Worm (Caenorhabditis elegans): Measurements from ENCODE around the gene ZC239.15.
"Not testable (repeated sequence)": the region's sequence is repeated elsewhere in the genome, so short reads cannot be mapped to it uniquely, and the experiment has no call there.

ZC239.15 gene

DNA sequence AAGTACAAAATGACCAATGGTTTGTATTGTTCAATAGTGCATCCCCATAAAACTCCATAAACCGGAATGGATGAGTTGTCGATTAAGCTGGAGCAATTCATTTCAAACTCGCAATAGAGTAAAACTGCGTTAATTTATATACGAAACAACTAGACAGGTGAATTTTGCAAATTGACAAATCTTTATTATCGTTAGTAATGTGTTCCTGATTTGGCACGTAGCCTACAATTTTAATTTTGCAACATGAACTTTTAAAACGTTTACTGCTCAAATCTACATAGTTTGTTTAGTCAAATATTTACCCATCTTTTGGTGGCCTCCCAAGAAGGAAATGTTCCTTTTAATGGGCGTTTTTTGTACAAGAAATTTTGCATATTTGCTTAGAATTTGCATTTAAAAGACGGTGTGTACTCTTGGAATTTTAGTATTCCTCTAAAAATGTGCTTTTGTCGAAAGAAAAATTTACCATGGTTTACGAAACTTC is 12.5 kb upstream of the ZC239.15 start, which contains the start of the genes srz-67 and C17F4.11:
srz-67 (minus strand) TSS at position 101 of the 484 bp plus-strand sequence.
C17F4.11 (plus strand) TSS at position 434 of the 484 bp plus-strand sequence.
- no peak for TF ChIP-seq unc-62 (GFP tag; optimal IDR thresholded peaks at IDR 0.05)

DNA sequence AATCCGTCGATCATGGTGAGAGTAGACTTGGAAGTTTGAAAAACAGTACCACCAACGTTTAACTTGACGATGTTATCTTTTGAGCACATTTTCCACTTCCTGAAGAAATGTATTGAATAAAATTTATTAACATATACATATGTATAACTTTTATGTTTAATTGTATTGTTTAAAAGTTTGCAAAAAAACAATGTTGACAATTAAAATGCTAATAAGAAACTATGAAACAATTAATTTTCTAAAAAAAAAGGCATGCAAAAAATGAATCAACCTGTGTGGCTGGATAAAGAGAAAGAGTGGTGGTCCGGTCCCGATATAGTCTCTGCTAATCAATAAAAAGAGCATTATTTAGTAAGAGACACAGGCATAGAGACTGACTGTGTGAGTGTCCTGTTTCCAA is 10.2 kb upstream of the ZC239.15 start, which contains the start of gene C17F4.8:
C17F4.8 (minus strand) TSS at position 101 of the 400 bp plus-strand sequence.
- TF ChIP-seq unc-62 (GFP tag; optimal IDR thresholded peaks at IDR 0.05), result no peak

DNA sequence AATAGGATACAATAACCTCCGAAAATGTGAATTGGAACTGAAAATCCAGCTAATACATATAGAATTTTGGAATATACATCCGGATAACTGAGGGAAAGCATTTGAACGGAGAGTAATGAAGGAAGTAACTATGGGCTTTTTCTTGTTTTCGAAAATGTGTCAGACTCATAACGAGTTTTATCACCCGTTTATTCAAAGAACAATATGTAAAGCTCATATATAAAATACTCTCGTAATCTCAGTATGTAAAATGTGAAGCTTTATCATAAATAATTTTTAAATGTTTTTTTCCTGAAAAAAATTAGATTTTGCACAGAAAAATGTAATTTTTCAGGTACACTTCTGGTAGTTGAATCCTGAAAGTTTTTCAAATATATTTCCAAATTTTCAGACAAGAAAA is 5.9 kb upstream of the ZC239.15 start, which contains the start of gene srh-297:
srh-297 (minus strand) TSS at position 101 of the 400 bp plus-strand sequence.
- no peak for TF ChIP-seq unc-62 (GFP tag; optimal IDR thresholded peaks at IDR 0.05)

DNA sequence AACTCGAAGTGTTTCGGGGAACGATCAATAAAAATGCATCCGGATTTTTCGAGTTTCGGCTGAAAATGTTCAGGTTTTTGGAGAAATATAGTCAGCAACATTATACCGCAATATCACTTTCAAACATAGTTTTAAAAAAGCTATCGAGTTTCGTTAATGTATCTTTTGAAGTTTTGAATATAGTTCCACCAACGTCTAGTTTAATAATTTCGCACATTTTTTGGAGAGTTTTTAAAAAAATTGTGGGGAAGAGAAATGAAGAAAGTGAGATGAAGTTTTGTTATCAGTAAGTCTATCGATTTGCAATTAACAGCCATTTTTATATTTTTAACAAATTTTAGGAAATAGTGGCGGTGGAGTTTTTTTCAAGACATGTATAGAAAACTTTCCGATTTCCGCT is 1.2 kb upstream of the ZC239.15 start, which contains the start of gene ZC239.17:
ZC239.17 (minus strand) TSS at position 101 of the 400 bp plus-strand sequence.
- TF ChIP-seq unc-62 (GFP tag; optimal IDR thresholded peaks at IDR 0.05), result no peak

DNA sequence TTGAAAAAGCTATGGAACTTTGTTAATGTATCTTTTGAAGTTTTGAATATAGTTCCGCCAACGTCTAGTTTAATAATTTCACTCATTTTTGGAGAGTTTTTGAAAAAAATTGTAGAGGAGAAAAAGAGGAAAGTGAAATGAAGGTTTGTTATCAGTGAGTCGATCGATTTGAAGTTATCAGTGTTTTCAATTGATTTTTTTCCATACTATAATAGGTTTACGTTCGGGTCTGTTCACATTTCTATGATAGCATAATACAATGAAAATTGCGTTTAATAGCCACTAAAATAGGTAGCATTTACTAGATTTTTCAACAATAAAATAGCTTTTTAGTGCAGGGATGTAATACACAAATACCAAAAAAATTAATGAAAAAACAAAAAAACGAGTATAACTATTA is 669 bp upstream of the ZC239.15 start, which contains the start of gene ZC239.16:
ZC239.16 (minus strand) TSS at position 120 of the 400 bp plus-strand sequence.
- TF ChIP-seq unc-62 (GFP tag; optimal IDR thresholded peaks at IDR 0.05), result no peak

DNA sequence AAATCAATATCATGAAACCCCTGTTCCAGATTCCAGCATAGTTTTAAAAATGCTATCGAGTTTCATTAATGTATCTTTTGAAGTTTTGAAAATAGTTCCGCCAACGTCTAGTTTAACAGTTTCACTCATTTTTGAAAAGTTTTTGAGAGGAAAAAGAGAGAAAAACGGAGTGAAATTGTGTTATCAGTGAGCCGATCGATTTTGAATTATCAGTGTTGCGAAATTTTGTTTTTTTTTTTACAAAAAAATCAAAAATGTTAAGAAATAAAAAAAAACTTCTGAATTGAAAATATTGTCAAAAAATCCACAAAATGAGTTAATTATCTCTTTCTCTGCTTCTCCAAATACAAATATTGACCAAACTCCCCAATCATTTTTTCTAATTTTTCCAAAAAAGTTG is 1.8 kb downstream of the ZC239.15 start, which contains the start of gene ZC239.13:
ZC239.13 (minus strand) TSS at position 154 of the 400 bp plus-strand sequence.
- no peak for TF ChIP-seq unc-62 (GFP tag; optimal IDR thresholded peaks at IDR 0.05)

DNA sequence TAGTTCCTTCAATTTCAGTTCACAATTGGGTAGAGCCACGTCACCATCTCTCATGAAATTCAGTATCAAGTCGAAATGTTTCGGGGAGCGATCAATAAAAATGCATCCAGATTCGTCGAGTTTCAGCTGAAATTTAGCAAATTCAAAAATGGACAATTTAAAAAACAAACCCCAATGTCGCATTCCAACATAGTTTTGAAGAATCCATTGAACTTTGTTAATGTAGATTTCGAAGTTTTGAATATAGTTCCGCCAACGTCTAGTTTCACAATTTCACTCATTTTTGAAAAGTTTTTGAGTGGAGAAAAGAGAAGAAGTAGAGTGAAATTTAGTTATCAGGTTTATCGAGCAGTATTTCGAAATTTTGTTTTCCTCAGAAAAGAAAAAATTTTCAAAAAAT is 2.8 kb downstream of the ZC239.15 start, which contains the start of gene ZC239.14:
ZC239.14 (minus strand) TSS at position 305 of the 400 bp plus-strand sequence.
- TF ChIP-seq unc-62 (GFP tag; optimal IDR thresholded peaks at IDR 0.05), result no peak

DNA sequence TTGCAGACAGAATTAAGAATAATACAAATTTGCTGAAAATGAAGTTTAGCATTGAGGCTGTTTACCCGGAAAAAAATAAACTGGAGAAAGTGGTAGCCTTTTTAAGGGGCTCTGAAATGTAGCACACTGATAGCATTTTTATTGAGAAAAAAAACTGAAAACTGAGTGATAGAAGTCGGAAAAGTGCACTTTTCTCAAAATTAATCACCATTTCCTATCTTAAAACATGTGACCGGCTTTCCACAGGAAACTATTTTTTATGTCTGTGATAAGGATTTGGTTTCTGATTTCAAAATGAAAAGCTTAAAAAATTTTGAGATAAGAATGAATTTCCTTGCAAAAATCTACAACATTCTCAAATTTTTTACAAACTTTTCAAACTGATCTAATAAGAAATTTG is 3.8 kb downstream of the ZC239.15 start, which contains the start of gene ZC239.22:
ZC239.22 (minus strand) TSS at position 101 of the 400 bp plus-strand sequence.
- no peak for TF ChIP-seq unc-62 (GFP tag; optimal IDR thresholded peaks at IDR 0.05)

DNA sequence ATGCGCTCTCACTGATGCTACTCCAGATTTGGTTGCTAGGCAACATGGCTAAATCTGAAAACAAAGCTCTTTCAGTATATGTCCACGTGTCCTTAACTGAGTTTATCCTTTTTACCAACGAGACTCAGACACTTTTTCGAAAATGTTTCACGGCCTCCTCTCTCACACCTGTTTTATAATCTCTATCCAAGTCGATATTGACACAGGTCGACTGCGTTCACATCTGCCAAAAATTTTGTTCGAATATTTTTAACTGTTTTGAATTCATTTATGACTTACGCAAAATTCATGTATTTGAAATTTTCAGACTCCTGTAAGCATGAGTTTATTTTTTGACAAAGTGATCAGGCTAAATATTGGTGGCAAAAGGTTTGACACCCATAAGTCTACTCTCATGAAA is 8.8 kb downstream of the ZC239.15 start, which contains the start of gene ZC239.3:
ZC239.3 (plus strand) TSS at position 301 of the 400 bp plus-strand sequence.
- not testable (repeated sequence) for TF ChIP-seq unc-62 (GFP tag; optimal IDR thresholded peaks at IDR 0.05)

DNA sequence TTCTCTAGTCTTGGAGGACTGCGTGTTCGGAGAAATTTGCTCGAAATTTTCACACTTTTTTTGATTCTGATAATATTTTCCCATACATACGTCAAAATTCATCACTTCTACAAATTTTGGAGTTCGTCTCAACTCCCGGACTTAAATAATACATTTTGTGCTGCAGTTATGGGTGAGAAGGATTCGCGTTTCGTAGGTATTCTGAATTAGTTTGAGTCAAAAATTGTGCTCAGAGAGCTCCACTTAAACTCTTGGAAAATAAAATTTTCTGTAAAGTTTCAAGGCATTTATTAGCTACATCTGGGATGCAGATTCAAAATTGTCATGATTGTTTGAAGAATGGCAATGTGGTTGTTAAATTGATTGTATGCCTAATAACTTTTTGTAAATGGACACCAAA is 10.6 kb downstream of the ZC239.15 start, which contains the start of gene ZC239.4:
ZC239.4 (plus strand) TSS at position 301 of the 400 bp plus-strand sequence.
- no peak for TF ChIP-seq unc-62 (GFP tag; optimal IDR thresholded peaks at IDR 0.05)

DNA sequence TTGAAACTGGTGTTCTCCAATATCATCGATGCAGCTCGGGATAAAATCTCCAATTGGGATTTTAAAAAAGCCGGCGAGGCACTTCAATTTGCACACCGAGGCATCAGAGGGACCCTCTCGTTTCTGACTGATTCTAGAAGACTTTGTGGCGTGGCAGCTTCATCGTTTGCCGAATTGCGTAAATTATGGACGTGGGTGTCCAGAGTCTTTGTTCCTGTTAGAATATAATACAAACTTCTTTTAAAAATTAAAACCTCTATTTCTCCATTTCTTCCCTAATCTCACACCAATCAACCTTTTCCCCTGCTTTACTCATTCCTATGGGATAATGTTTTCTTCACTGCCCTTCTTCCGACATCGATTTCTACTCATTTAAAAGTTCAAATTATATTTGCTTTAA is 14.2 kb downstream of the ZC239.15 start, which contains the start of gene ZC239.5:
ZC239.5 (plus strand) TSS at position 301 of the 400 bp plus-strand sequence.
- TF ChIP-seq unc-62 (GFP tag; optimal IDR thresholded peaks at IDR 0.05), result no peak

DNA sequence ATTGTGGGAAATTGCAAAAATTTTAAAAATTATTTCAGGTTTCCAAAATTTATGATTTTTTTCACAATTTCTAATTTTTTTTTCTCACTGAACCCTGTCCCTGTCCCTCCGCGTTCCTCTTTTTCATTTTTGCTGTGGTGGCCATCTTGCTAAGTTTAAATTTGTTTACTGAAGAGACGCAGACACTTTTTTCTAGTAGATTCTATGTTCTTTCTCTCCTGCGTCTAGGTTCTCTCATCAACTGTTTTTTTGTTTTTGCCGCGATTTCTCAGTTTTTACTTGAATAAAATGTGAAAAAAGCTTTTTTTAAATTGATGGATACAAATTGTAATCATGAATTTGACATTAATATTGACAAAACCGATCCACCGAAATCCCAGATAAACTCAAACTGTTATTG is 15.3 kb downstream of the ZC239.15 start, which contains the start of gene ZC239.6:
ZC239.6 (plus strand) TSS at position 381 of the 400 bp plus-strand sequence.
- no peak for TF ChIP-seq unc-62 (GFP tag; optimal IDR thresholded peaks at IDR 0.05)

DNA sequence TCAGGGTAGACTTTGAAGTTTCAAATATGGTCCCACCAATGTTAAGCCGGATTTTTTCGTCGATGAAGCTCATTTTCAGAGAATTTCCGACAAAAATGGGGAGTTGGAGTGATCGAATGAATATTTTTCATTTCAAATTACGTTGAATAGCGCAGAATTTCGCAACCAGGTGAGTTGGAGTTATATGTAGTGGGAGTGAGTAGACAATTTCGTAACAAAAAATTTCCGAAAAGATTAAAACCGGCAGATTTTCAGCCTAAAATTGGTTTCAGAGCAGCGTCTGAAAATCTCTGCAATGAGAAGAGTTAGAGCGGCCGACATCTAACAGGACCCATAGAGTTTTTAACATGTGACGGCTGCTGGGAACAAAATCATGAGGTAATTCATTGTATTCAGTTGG is 15.9 kb downstream of the ZC239.15 start, which contains the start of gene sdz-35:
sdz-35 (minus strand) TSS at position 101 of the 400 bp plus-strand sequence.
- no peak for TF ChIP-seq unc-62 (GFP tag; optimal IDR thresholded peaks at IDR 0.05)

DNA sequence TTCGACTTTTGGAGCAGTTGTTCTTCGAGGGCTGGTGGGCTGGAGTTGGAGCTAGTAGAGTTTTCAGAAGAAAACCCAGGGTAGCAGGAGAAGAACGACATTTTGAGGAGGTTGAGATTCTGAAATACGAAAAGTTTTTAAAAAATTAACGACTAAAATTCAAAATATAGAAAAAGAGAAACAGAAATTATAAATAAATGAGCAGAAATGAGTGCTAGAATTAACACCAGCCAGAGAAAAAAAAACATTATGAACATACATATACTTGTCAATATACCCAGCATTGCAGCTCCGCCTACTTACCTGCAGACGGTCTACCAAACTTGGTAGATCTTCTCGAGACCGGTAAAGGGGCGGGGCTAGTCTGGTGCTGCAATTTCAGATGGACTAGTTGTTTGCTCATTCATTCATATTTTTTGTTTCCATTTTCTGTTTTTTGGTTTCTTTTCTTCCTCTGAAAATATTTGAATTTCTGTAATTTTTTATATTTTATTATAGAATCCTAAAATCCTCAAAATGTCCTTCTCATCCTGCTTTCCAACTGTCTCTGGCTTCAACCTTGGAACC is 18.0 kb downstream of the ZC239.15 start, which contains the start of the genes ZC239.20 and ZC239.21:
ZC239.20 (minus strand) TSS at position 101 of the 567 bp plus-strand sequence.
ZC239.21 (plus strand) TSS at position 517 of the 567 bp plus-strand sequence.
- no peak for TF ChIP-seq unc-62 (GFP tag; optimal IDR thresholded peaks at IDR 0.05)

DNA sequence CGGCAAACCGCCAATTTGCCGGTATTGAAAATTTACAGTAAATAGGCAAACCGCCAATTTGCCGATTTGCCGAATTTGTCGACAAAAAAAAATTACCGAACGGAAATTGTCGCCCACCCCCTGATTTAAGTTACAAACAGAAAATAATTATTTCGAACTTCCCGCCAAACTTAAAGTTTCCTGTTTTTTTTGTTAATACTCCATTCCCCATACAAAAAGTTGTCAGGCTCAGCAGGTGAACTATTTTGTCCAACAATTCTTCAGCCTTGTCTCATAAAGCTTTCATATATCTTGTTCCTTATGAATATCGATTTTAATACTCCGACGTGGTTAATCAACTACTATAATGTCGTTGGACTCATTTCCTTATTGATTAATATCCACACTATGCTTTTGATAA is 21.1 kb downstream of the ZC239.15 start, which contains the start of gene sri-50:
sri-50 (plus strand) TSS at position 301 of the 400 bp plus-strand sequence.
- TF ChIP-seq unc-62 (GFP tag; optimal IDR thresholded peaks at IDR 0.05), result no peak

DNA sequence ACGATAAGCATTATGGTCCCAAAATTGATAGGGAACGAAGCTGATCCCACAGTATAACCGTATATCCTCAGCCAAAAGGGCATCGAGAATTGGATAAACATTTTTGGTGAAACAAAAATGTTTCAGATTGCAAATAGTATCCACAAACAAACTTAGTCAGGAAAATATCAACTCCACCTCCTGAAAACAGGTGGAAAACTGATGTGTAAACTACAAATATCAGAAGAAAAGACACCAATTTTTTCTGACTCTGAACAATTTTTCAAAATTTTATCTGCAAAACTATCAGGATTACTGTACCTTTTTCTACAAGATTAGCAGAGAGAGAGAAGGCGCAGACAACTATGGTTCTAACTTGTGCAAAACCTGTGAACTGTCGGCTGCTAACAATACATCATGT is 22.0 kb downstream of the ZC239.15 start, which contains the start of gene sri-53:
sri-53 (minus strand) TSS at position 101 of the 400 bp plus-strand sequence.
- TF ChIP-seq unc-62 (GFP tag; optimal IDR thresholded peaks at IDR 0.05), result no peak

All from whole organism, dauer.